Fruit fly (Drosophila melanogaster) whole organism, embryonic: ENCODE measurements around the gene Tsp2A.
A peak's percentile ranks its signal among the peaks of the same experiment; 100 is the strongest.

Experiments used
- B-H1 ChIP-seq: fragments of 200-800 bp; sonication (Bioruptor generic); IDR thresholded peaks from 3 replicates; pipeline ENCODE4 v1.3.6; 2022; ENCODE audit warnings: missing biosample characterization, missing genetic modification characterization
- Bdp1 ChIP-seq: fragments of 200-800 bp; sonication (Bioruptor generic); optimal IDR thresholded peaks from 3 replicates; lab custom pipeline; 2016; ENCODE audit warnings: missing biosample characterization, missing genetic modification characterization
- CG11085 ChIP-seq: fragments of 200-800 bp; sonication (Bioruptor generic); IDR thresholded peaks from 2 replicates; pipeline ENCODE4 v1.3.6; 2022; ENCODE audit warnings: missing biosample characterization, missing genetic modification characterization
- CG12769 ChIP-seq: fragments of 200-800 bp; sonication (Bioruptor generic); optimal IDR thresholded peaks from 2 replicates; lab custom pipeline; 2019; ENCODE audit warnings: missing biosample characterization, mild to moderate bottlenecking, missing genetic modification characterization, moderate library complexity
- CG13624 ChIP-seq: fragments of 200-800 bp; sonication (Bioruptor generic); optimal IDR thresholded peaks from 2 replicates; lab custom pipeline; 2016; ENCODE audit warnings: missing biosample characterization, missing genetic modification characterization
- CG14014 ChIP-seq: fragments of 200-800 bp; sonication (Bioruptor generic); IDR thresholded peaks from 2 replicates; pipeline ENCODE4 v1.3.6; 2022; ENCODE audit warnings: missing biosample characterization, missing genetic modification characterization
- CG15514 ChIP-seq: fragments of 200-800 bp; sonication (Bioruptor generic); optimal IDR thresholded peaks from 3 replicates; lab custom pipeline; 2017; ENCODE audit warnings: missing biosample characterization, missing genetic modification characterization, mild to moderate bottlenecking, moderate library complexity, missing genetic modification reagents
- CG15696 ChIP-seq: fragments of 200-800 bp; sonication (Bioruptor generic); optimal IDR thresholded peaks from 2 replicates; lab custom pipeline; 2019; ENCODE audit warnings: missing biosample characterization, mild to moderate bottlenecking, missing genetic modification characterization, moderate library complexity
- CG1603 ChIP-seq: fragments of 200-800 bp; sonication (Bioruptor generic); optimal IDR thresholded peaks from 2 replicates; lab custom pipeline; 2019; ENCODE audit warnings: missing biosample characterization, mild to moderate bottlenecking, missing genetic modification characterization, moderate library complexity
- CG7839 ChIP-seq: fragments of 200-800 bp; sonication (Bioruptor generic); optimal IDR thresholded peaks from 3 replicates; lab custom pipeline; 2018; ENCODE audit warnings: missing biosample characterization, mild to moderate bottlenecking, missing genetic modification characterization, moderate library complexity
- CG7987 ChIP-seq: fragments of 200-800 bp; sonication (Bioruptor generic); optimal IDR thresholded peaks from 2 replicates; lab custom pipeline; 2018; ENCODE audit warnings: missing biosample characterization, mild to moderate bottlenecking, missing genetic modification characterization, moderate library complexity
- Dbx ChIP-seq: fragments of 200-800 bp; sonication (Bioruptor generic); IDR thresholded peaks from 3 replicates; pipeline ENCODE4 v1.3.6; 2022; ENCODE audit warnings: missing biosample characterization, missing genetic modification characterization
- Deaf1 ChIP-seq: fragments of 200-800 bp; optimal IDR thresholded peaks from 3 replicates; lab custom pipeline; 2019; ENCODE audit warnings: missing biosample characterization, mild to moderate bottlenecking, missing genetic modification characterization, moderate library complexity
- Ets65A ChIP-seq: fragments of 200-800 bp; sonication (Bioruptor generic); peaks from one replicate; lab custom pipeline; 2016; ENCODE audit warnings: missing biosample characterization, missing genetic modification characterization
- Gsc ChIP-seq: fragments of 200-800 bp; sonication (Bioruptor generic); IDR thresholded peaks from 2 replicates; pipeline ENCODE4 v1.3.6; 2022; ENCODE audit warnings: missing biosample characterization, missing genetic modification characterization
- Hey ChIP-seq: fragments of 200-800 bp; sonication (Bioruptor generic); optimal IDR thresholded peaks from 3 replicates; lab custom pipeline; 2018; ENCODE audit warnings: missing biosample characterization, mild to moderate bottlenecking, missing genetic modification characterization
- Hmx ChIP-seq: fragments of 200-800 bp; sonication (Bioruptor generic); optimal IDR thresholded peaks from 2 replicates; lab custom pipeline; 2016; ENCODE audit warnings: missing biosample characterization, missing genetic modification characterization
- Jarid2 ChIP-seq: fragments of 200-800 bp; sonication (Bioruptor generic); optimal IDR thresholded peaks from 3 replicates; lab custom pipeline; 2017; ENCODE audit warnings: mild to moderate bottlenecking, missing biosample characterization, missing genetic modification reagents, missing genetic modification characterization
- Nf-YB ChIP-seq: fragments of 200-800 bp; sonication (Bioruptor generic); optimal IDR thresholded peaks from 3 replicates; lab custom pipeline; 2019; ENCODE audit warnings: missing biosample characterization, mild to moderate bottlenecking, missing genetic modification characterization, moderate library complexity
- Poxn ChIP-seq: fragments of 200-800 bp; sonication (Bioruptor generic); IDR thresholded peaks from 2 replicates; pipeline ENCODE4 v1.3.6; 2022; ENCODE audit warnings: missing biosample characterization, missing genetic modification characterization
- Sry-β ChIP-seq: fragments of 200-800 bp; sonication (Bioruptor generic); optimal IDR thresholded peaks from 2 replicates; lab custom pipeline; 2018; ENCODE audit warnings: missing biosample characterization, mild to moderate bottlenecking, missing genetic modification characterization, moderate library complexity
- abd-A ChIP-seq: fragments of 200-800 bp; sonication (Bioruptor generic); optimal IDR thresholded peaks from 3 replicates; lab custom pipeline; 2019; ENCODE audit warnings: missing biosample characterization, mild to moderate bottlenecking, missing genetic modification characterization, moderate library complexity
- cg ChIP-seq: fragments of 200-800 bp; sonication (Bioruptor generic); optimal IDR thresholded peaks from 3 replicates; lab custom pipeline; 2019; ENCODE audit warnings: missing biosample characterization, mild to moderate bottlenecking, missing genetic modification characterization, moderate library complexity
- chinmo ChIP-seq: fragments of 200-800 bp; sonication (Bioruptor generic); IDR thresholded peaks from 4 replicates; pipeline ENCODE4 v1.3.6; 2022; ENCODE audit warnings: missing biosample characterization, missing genetic modification characterization; ENCODE audit not compliant: partially characterized antibody
- crp ChIP-seq, 2 experiments: fragments of 200-800 bp; sonication (Bioruptor generic); optimal IDR thresholded peaks; 2 replicates in 1 of 2; 3 replicates in 1 of 2; lab custom pipeline; 2017; ENCODE audit warnings: missing biosample characterization in 2 of 2, missing genetic modification characterization in 2 of 2, mild to moderate bottlenecking in 1 of 2, moderate library complexity in 1 of 2
- cwo ChIP-seq: fragments of 200-800 bp; sonication (Bioruptor generic); optimal IDR thresholded peaks from 3 replicates; lab custom pipeline; 2017; ENCODE audit warnings: missing biosample characterization, missing genetic modification characterization, mild to moderate bottlenecking, moderate library complexity, missing genetic modification reagents
- dimm ChIP-seq: fragments of 200-800 bp; sonication (Bioruptor generic); IDR thresholded peaks from 2 replicates; pipeline ENCODE4 v1.3.6; 2022; ENCODE audit warnings: missing biosample characterization, missing genetic modification characterization
- ewg ChIP-seq: fragments of 200-800 bp; sonication (Bioruptor generic); optimal IDR thresholded peaks from 3 replicates; lab custom pipeline; 2017; ENCODE audit warnings: mild to moderate bottlenecking, missing biosample characterization, missing genetic modification reagents, missing genetic modification characterization
- gcm ChIP-seq: fragments of 200-800 bp; sonication (Bioruptor generic); optimal IDR thresholded peaks from 2 replicates; lab custom pipeline; 2019; ENCODE audit warnings: missing biosample characterization, mild to moderate bottlenecking, missing genetic modification characterization, moderate library complexity
- nerfin-1 ChIP-seq: fragments of 200-800 bp; sonication (Bioruptor generic); optimal IDR thresholded peaks from 3 replicates; lab custom pipeline; 2019; ENCODE audit warnings: missing biosample characterization, mild to moderate bottlenecking, missing genetic modification characterization, moderate library complexity
- onecut ChIP-seq: fragments of 200-800 bp; sonication (Bioruptor generic); IDR thresholded peaks from 2 replicates; pipeline ENCODE4 v1.3.6; 2022; ENCODE audit warnings: missing biosample characterization, missing genetic modification characterization
- pros ChIP-seq: fragments of 200-800 bp; sonication (Bioruptor generic); optimal IDR thresholded peaks from 3 replicates; lab custom pipeline; 2019; ENCODE audit warnings: missing biosample characterization, mild to moderate bottlenecking, missing genetic modification characterization, moderate library complexity
- seq ChIP-seq: fragments of 200-800 bp; sonication (Bioruptor generic); IDR thresholded peaks from 2 replicates; pipeline ENCODE4 v1.3.6; 2022; ENCODE audit warnings: missing biosample characterization, missing genetic modification characterization
- sima ChIP-seq: fragments of 200-800 bp; sonication (Bioruptor generic); optimal IDR thresholded peaks from 2 replicates; lab custom pipeline; 2016; ENCODE audit warnings: missing biosample characterization, missing genetic modification characterization
- tgo ChIP-seq: fragments of 200-800 bp; sonication (Bioruptor generic); IDR thresholded peaks from 3 replicates; pipeline ENCODE4 v1.3.6; 2022; ENCODE audit warnings: missing biosample characterization, missing genetic modification characterization
- tio ChIP-seq: fragments of 200-800 bp; sonication (Bioruptor generic); optimal IDR thresholded peaks from 2 replicates; lab custom pipeline; 2017; ENCODE audit warnings: missing biosample characterization, missing genetic modification characterization, inconsistent platforms
- unpg ChIP-seq: fragments of 200-800 bp; sonication (Bioruptor generic); optimal IDR thresholded peaks from 3 replicates; lab custom pipeline; 2018; ENCODE audit warnings: missing biosample characterization, mild to moderate bottlenecking, missing genetic modification characterization, moderate library complexity
- vfl ChIP-seq: fragments of 200-800 bp; sonication (Bioruptor generic); optimal IDR thresholded peaks from 2 replicates; lab custom pipeline; 2016; ENCODE audit warnings: missing biosample characterization, missing genetic modification characterization
- zfh2 ChIP-seq: fragments of 200-800 bp; sonication (Bioruptor generic); optimal IDR thresholded peaks from 2 replicates; lab custom pipeline; 2016; ENCODE audit warnings: missing biosample characterization, missing genetic modification characterization

The Tsp2A gene

DNA sequence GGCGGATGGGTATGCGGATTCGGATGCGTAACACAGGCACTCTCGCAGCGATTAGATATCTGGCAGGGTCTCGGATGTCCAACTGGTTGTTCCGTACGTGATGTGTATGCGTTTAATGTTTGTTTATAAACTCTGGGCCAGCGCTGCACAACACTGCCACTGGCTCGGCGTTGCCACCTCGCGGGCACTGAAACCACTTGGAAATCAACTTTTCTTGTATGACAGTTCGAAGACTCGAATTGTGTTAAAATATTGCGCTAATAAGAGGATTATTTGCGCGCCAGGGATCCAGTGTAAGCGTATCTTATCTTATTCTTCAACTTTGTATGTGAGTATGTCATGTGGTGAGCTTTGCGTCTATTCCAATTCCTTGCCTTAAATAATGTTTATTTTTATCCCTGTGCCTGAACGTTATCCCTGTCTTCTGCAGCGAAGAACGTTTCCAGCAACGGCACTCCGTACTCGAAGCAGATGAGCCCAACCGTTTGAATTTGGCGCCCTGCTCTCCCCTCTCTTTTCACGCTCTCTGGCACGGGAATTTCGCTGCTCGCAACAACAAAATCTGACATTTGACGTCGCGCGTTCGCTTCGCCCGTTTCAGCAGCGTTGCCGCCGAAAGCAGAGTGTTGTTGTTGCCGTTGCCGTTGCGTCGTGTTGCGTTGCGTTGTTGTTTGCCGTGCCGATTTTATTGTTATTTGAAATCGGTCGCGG, 34.2 kb downstream of the Tsp2A start, which contains the start of the genes CG3719 and CG32813 (continued):
- TF ChIP-seq dimm (no peak), gcm (GFP tag; lab: Kevin White, UChicago) (no peak), Ets65A (GFP tag; lab: Kevin White, UChicago) (peak; percentile 95), sima (GFP tag; lab: Kevin White, UChicago) (no peak), tgo (GFP tag; lab: Robert Waterston, UW) (no peak), tio (no peak), CG7839 (no peak), seq (GFP tag; lab: Robert Waterston, UW) (no peak), unpg (no peak), Nf-YB (GFP tag; lab: Kevin White, UChicago) (no peak), B-H1 (GFP tag; lab: Robert Waterston, UW) (no peak), Jarid2 (GFP tag; lab: Kevin White, UChicago) (no peak)

DNA sequence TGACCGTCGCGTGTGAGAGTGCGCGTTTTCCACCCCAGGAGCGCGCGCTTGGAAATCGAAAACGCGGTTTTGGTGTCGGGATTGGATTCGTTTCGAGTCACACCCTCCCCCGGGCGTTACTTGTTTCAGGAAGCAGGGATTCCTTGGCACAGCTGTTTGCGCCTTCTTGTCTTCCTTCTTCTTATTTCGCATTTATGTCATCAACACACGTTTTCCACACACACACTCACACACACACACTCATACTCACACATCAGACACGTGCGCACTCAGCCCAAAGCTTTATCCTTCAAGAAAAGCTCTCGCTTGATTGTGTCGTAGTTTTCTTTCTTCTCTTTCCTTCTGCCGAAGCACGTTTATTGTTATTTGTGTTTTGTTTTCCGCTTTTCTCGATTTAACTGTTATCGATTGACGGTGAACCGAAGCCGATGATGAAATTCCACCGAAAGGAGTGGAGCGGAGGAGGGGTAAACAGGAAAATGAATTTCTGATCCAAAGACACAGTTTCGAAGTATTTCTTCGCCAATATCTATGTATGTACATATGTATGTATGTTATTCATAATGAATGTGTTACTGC, 35.1 kb downstream of the Tsp2A start:
- peak; percentile 87 for TF ChIP-seq pros (GFP tag; lab: Kevin White, UChicago)
- no peak for TF ChIP-seq gcm (GFP tag; lab: Kevin White, UChicago)
- peak; percentile 59 for TF ChIP-seq cg
- TF ChIP-seq cwo (GFP tag; lab: Kevin White, UChicago) = peak; percentile 53
- TF ChIP-seq CG15696 = no peak
- no peak for TF ChIP-seq chinmo
- TF ChIP-seq ewg = peak; percentile 30
- peak; percentile 6 for TF ChIP-seq CG15514 (GFP tag; lab: Kevin White, UChicago)
- no peak for TF ChIP-seq CG13624 (GFP tag; lab: Kevin White, UChicago)
- TF ChIP-seq CG11085 (GFP tag; lab: Robert Waterston, UW) = no peak
- no peak for TF ChIP-seq Gsc (GFP tag; lab: Robert Waterston, UW)
- no peak for TF ChIP-seq CG12769
- TF ChIP-seq zfh2 = no peak
- peak; percentile 64; the same call in 1 of the 2 replicates for TF ChIP-seq onecut (GFP tag; lab: Robert Waterston, UW)
- no peak for TF ChIP-seq Bdp1 (GFP tag; lab: Kevin White, UChicago)
- peak in 1 of 2 experiments; percentile 10 for TF ChIP-seq crp (GFP tag; optimal IDR thresholded peaks at IDR 0.05; lab: Kevin White, UChicago)
- TF ChIP-seq nerfin-1 (tag; lab: Kevin White, UChicago) = peak; percentile 56
- no peak for TF ChIP-seq CG1603 (tag; lab: Kevin White, UChicago)
- TF ChIP-seq abd-A = peak; percentile 66
- TF ChIP-seq Deaf1 (tag; lab: Kevin White, UChicago) = peak; percentile 52
- TF ChIP-seq CG14014 = no peak
- peak; percentile 27 for TF ChIP-seq Hey (tag; lab: Kevin White, UChicago)
- TF ChIP-seq CG7987 (GFP tag; lab: Kevin White, UChicago) = no peak
- TF ChIP-seq Poxn (GFP tag; lab: Robert Waterston, UW) = no peak
- TF ChIP-seq Dbx (GFP tag; lab: Robert Waterston, UW) = no peak
- no peak for TF ChIP-seq vfl
- TF ChIP-seq Sry-β = no peak
- TF ChIP-seq Hmx = no peak
